Fruit fly (Drosophila melanogaster) S2 (cell line): ENCODE data around the gene CG33721.

ENCODE experiments used
- CG8478 ChIP-seq: fragments of >200 bp; optimal IDR thresholded peaks from 2 replicates; lab custom pipeline; 2018
- CTCF ChIP-seq, 2 experiments: fragments of >200 bp; optimal IDR thresholded peaks; 2 replicates each; lab custom pipeline; 2018

DNA sequence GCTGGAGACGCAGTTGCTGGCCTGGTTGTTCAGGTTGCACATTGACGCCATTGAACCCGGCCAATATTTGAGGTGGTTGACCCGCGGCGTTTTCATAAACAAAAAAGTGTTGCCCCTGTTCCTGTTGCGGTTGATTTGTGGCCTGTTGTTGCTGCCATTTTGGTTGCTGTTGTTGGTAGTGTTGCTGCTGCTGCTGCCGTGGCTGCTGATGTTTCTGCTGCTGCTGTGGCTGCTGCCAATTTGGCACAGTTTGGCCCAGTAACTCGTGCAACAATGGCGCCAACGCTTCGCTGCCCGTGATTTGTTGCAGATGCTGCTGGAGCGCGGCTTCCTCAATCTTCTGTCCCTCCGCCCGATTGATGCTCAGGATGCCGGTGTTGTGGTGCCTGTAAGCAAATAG lies 10.8 kb downstream of the CG33721 start:
- TF ChIP-seq CTCF (optimal IDR thresholded peaks at IDR 0.05; lab: Kevin White, UChicago) = no peak
- TF ChIP-seq CG8478 (lab: Kevin White, UChicago) = no peak
